Fruit fly (Drosophila melanogaster) whole organism, prepupa: ENCODE data around the gene MED17.

Source experiments
- Blimp-1 ChIP-seq: fragments of 200-800 bp; sonication (Bioruptor generic); optimal IDR thresholded peaks from 3 replicates; lab custom pipeline; 2017; ENCODE audit warnings: missing biosample characterization, missing genetic modification characterization, mild to moderate bottlenecking, moderate library complexity, missing genetic modification reagents
- CG10631 ChIP-seq: fragments of 200-800 bp; sonication (Bioruptor generic); optimal IDR thresholded peaks from 2 replicates; lab custom pipeline; 2016; ENCODE audit warnings: missing biosample characterization, missing genetic modification characterization
- CG11762 ChIP-seq: fragments of 200-800 bp; sonication (Bioruptor generic); optimal IDR thresholded peaks from 3 replicates; lab custom pipeline; 2016; ENCODE audit warnings: missing biosample characterization, missing genetic modification characterization; ENCODE audit not compliant: insufficient read depth
- CG4318 ChIP-seq: fragments of 200-800 bp; sonication (Bioruptor generic); optimal IDR thresholded peaks from 3 replicates; lab custom pipeline; 2017; ENCODE audit warnings: missing biosample characterization, mild to moderate bottlenecking, missing genetic modification characterization
- CG6276 ChIP-seq: fragments of 200-800 bp; sonication (Bioruptor generic); optimal IDR thresholded peaks from 2 replicates; lab custom pipeline; 2017; ENCODE audit warnings: missing biosample characterization, mild to moderate bottlenecking, missing genetic modification characterization
- CG9139 ChIP-seq: fragments of 200-800 bp; sonication (Bioruptor generic); optimal IDR thresholded peaks from 3 replicates; lab custom pipeline; 2017; ENCODE audit warnings: missing biosample characterization, mild to moderate bottlenecking, missing genetic modification characterization
- Hr39 ChIP-seq: fragments of 200-800 bp; sonication (Bioruptor generic); optimal IDR thresholded peaks from 2 replicates; lab custom pipeline; 2016; ENCODE audit warnings: missing biosample characterization, missing genetic modification characterization
- cyc ChIP-seq: fragments of 200-800 bp; sonication (Bioruptor generic); optimal IDR thresholded peaks from 3 replicates; lab custom pipeline; 2016; ENCODE audit warnings: missing biosample characterization, missing genetic modification characterization
- dsx ChIP-seq: fragments of 200-800 bp; optimal IDR thresholded peaks from 3 replicates; lab custom pipeline; 2019; ENCODE audit warnings: missing biosample characterization, mild to moderate bottlenecking, missing genetic modification characterization, moderate library complexity; ENCODE audit not compliant: poor library complexity, severe bottlenecking
- eg ChIP-seq: fragments of 200-800 bp; sonication (Bioruptor generic); IDR thresholded peaks from 3 replicates; pipeline ENCODE4 v1.3.6; 2022; ENCODE audit warnings: missing biosample characterization, missing genetic modification characterization
- fd59A ChIP-seq: fragments of 200-800 bp; sonication (Bioruptor generic); optimal IDR thresholded peaks from 2 replicates; lab custom pipeline; 2017; ENCODE audit warnings: missing biosample characterization, mild to moderate bottlenecking, missing genetic modification characterization, missing genetic modification reagents
- pdm3 ChIP-seq: fragments of 200-800 bp; sonication (Bioruptor generic); optimal IDR thresholded peaks from 3 replicates; lab custom pipeline; 2016; ENCODE audit warnings: missing biosample characterization, missing genetic modification characterization
- spab ChIP-seq: fragments of 200-800 bp; sonication (Bioruptor generic); optimal IDR thresholded peaks from 2 replicates; lab custom pipeline; 2017; ENCODE audit warnings: missing biosample characterization, mild to moderate bottlenecking, missing genetic modification characterization, missing genetic modification reagents

DNA sequence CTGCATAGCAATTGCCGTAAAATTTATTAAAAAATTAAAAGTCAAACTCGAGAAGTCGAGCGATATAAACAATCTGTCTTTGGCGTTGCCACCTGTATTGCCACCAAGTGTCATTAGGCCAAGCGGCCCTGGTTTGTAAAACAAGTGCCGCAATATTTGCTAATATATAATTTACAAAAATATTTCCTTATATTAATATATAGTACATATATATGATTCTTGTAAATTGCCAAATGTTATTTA lies 21.8 kb upstream of the MED17 start, which contains the start of the genes CG7215 and Prx5:
- TF ChIP-seq fd59A (GFP tag; lab: Kevin White, UChicago), result no peak
- TF ChIP-seq cyc (GFP tag; lab: Kevin White, UChicago), result no peak
- TF ChIP-seq CG10631 (GFP tag; lab: Kevin White, UChicago), result no peak
- no peak for TF ChIP-seq CG4318 (GFP tag; lab: Kevin White, UChicago)
- TF ChIP-seq CG11762, result no peak
- TF ChIP-seq Blimp-1, result no peak
- TF ChIP-seq CG9139 (GFP tag; lab: Kevin White, UChicago), result no peak
- TF ChIP-seq Hr39 (GFP tag; lab: Kevin White, UChicago), result no peak
- TF ChIP-seq eg (GFP tag; lab: Robert Waterston, UW), result no peak
- TF ChIP-seq pdm3 (GFP tag; lab: Kevin White, UChicago), result no peak
- TF ChIP-seq dsx (GFP tag; lab: Kevin White, UChicago), result no peak
- TF ChIP-seq CG6276 (GFP tag; lab: Kevin White, UChicago), result no peak
- TF ChIP-seq spab, result no peak
